Worm (Caenorhabditis elegans) whole organism, late embryonic: ENCODE results near the gene clh-5.

Source experiments
- C08G9.2 ChIP-seq: sonication (generic microtip); optimal IDR thresholded peaks from 2 replicates; lab custom pipeline; 2016; ENCODE audit warnings: mild to moderate bottlenecking, missing genetic modification characterization, moderate library complexity, missing compliant biosample characterization
- F13H6.1 ChIP-seq: sonication (generic microtip); optimal IDR thresholded peaks from 2 replicates; lab custom pipeline; 2016; ENCODE audit warnings: missing genetic modification characterization, missing compliant biosample characterization
- K02D7.2 ChIP-seq: sonication (generic microtip); optimal IDR thresholded peaks from 2 replicates; lab custom pipeline; 2017; ENCODE audit warnings: mild to moderate bottlenecking, missing genetic modification characterization, missing compliant biosample characterization
- K09A11.1 ChIP-seq: sonication (generic microtip); optimal IDR thresholded peaks from 2 replicates; lab custom pipeline; 2017; ENCODE audit warnings: antibody characterized with exemption, mild to moderate bottlenecking, missing genetic modification characterization, missing compliant biosample characterization; ENCODE audit not compliant: insufficient read depth
- T23F11.4 ChIP-seq: fragments of 200-800 bp; sonication (Bioruptor generic); optimal IDR thresholded peaks from 2 replicates; lab custom pipeline; 2018; ENCODE audit warnings: mild to moderate bottlenecking, missing genetic modification characterization, missing compliant biosample characterization
- Y22D7AL.16 ChIP-seq: sonication (generic microtip); optimal IDR thresholded peaks from 2 replicates; lab custom pipeline; 2016; ENCODE audit warnings: missing genetic modification characterization, missing compliant biosample characterization
- ahr-1 ChIP-seq: sonication (generic microtip); optimal IDR thresholded peaks from 2 replicates; lab custom pipeline; 2016; ENCODE audit warnings: missing genetic modification characterization, missing compliant biosample characterization
- ama-1 ChIP-seq: fragments of 150-350 bp; optimal IDR thresholded peaks from 2 replicates; lab custom pipeline; 2014
- ceh-14 ChIP-seq: sonication (generic microtip); optimal IDR thresholded peaks from 2 replicates; lab custom pipeline; 2016; ENCODE audit warnings: missing genotype, missing genetic modification characterization, missing compliant biosample characterization
- ceh-19 ChIP-seq: fragments of 200-800 bp; sonication (Bioruptor generic); optimal IDR thresholded peaks from 2 replicates; lab custom pipeline; 2018; ENCODE audit warnings: mild to moderate bottlenecking, missing genetic modification characterization, missing compliant biosample characterization
- ceh-31 ChIP-seq: sonication (generic microtip); optimal IDR thresholded peaks from 2 replicates; lab custom pipeline; 2016; ENCODE audit warnings: missing genetic modification characterization, missing compliant biosample characterization
- ceh-45 ChIP-seq: fragments of 200-800 bp; sonication (Bioruptor generic); IDR thresholded peaks from 2 replicates; pipeline ENCODE4 v1.3.6; 2022; ENCODE audit warnings: missing genetic modification reagents, missing genetic modification characterization, missing compliant biosample characterization
- ceh-9 ChIP-seq: sonication (generic microtip); optimal IDR thresholded peaks from 2 replicates; lab custom pipeline; 2016; ENCODE audit warnings: mild to moderate bottlenecking, missing genetic modification characterization, inconsistent platforms, missing compliant biosample characterization
- che-1 ChIP-seq: sonication (generic microtip); optimal IDR thresholded peaks from 2 replicates; lab custom pipeline; 2016; ENCODE audit warnings: mild to moderate bottlenecking, missing genetic modification characterization, missing compliant biosample characterization
- dmd-4 ChIP-seq: sonication (generic microtip); optimal IDR thresholded peaks from 2 replicates; lab custom pipeline; 2016; ENCODE audit warnings: borderline replicate concordance, missing genetic modification characterization, missing compliant biosample characterization
- dve-1 ChIP-seq: sonication (generic microtip); optimal IDR thresholded peaks from 2 replicates; lab custom pipeline; 2017; ENCODE audit warnings: antibody characterized with exemption, mild to moderate bottlenecking, missing genetic modification characterization, missing compliant biosample characterization
- elt-2 ChIP-seq: sonication (generic microtip); optimal IDR thresholded peaks from 2 replicates; lab custom pipeline; 2016; ENCODE audit warnings: missing genetic modification reagents, missing genetic modification characterization, missing compliant biosample characterization
- ets-4 ChIP-seq: sonication (generic microtip); optimal IDR thresholded peaks from 2 replicates; lab custom pipeline; 2016; ENCODE audit warnings: missing genetic modification characterization, missing compliant biosample characterization
- fkh-10 ChIP-seq: fragments of 150-350 bp; optimal IDR thresholded peaks from 2 replicates; lab custom pipeline; 2014; ENCODE audit warnings: missing biosample characterization, missing genetic modification reagents, missing genetic modification characterization
- fkh-6 ChIP-seq: sonication (generic microtip); optimal IDR thresholded peaks from 2 replicates; lab custom pipeline; 2016; ENCODE audit warnings: missing genetic modification characterization, missing compliant biosample characterization
- hlh-15 ChIP-seq: sonication (generic microtip); optimal IDR thresholded peaks from 2 replicates; lab custom pipeline; 2016; ENCODE audit warnings: missing genetic modification characterization, missing compliant biosample characterization
- hlh-8 ChIP-seq: sonication (generic microtip); optimal IDR thresholded peaks from 2 replicates; lab custom pipeline; 2016; ENCODE audit warnings: missing genotype, missing genetic modification characterization, missing compliant biosample characterization
- lim-6 ChIP-seq: sonication (generic microtip); optimal IDR thresholded peaks from 2 replicates; lab custom pipeline; 2016; ENCODE audit warnings: missing genetic modification characterization, missing compliant biosample characterization
- mec-3 ChIP-seq: sonication (generic microtip); optimal IDR thresholded peaks from 2 replicates; lab custom pipeline; 2016; ENCODE audit warnings: borderline replicate concordance, missing genetic modification characterization, missing compliant biosample characterization
- nhr-11 ChIP-seq: fragments of 150-350 bp; optimal IDR thresholded peaks from 2 replicates; lab custom pipeline; 2014; ENCODE audit warnings: missing biosample characterization, missing genetic modification characterization
- pax-1 ChIP-seq: fragments of 150-350 bp; optimal IDR thresholded peaks from 2 replicates; lab custom pipeline; 2014; ENCODE audit warnings: missing biosample characterization, missing genetic modification characterization
- pha-2 ChIP-seq: sonication (generic microtip); optimal IDR thresholded peaks from 2 replicates; lab custom pipeline; 2017; ENCODE audit warnings: mild to moderate bottlenecking, missing genetic modification characterization, missing compliant biosample characterization
- pha-4 ChIP-seq: fragments of 150-350 bp; optimal IDR thresholded peaks from 2 replicates; lab custom pipeline; 2018; ENCODE audit warnings: missing biosample characterization, missing genetic modification reagents, missing genetic modification characterization
- pros-1 ChIP-seq: fragments of 150-350 bp; optimal IDR thresholded peaks from 2 replicates; lab custom pipeline; 2014; ENCODE audit warnings: missing biosample characterization, missing genetic modification reagents, missing genetic modification characterization
- ref-2 ChIP-seq: sonication (generic microtip); optimal IDR thresholded peaks from 2 replicates; lab custom pipeline; 2016; ENCODE audit warnings: missing genetic modification characterization, missing compliant biosample characterization
- rnt-1 ChIP-seq: sonication (generic microtip); optimal IDR thresholded peaks from 2 replicates; lab custom pipeline; 2016; ENCODE audit warnings: missing genetic modification characterization, missing compliant biosample characterization
- sox-2 ChIP-seq: fragments of 200-800 bp; sonication (Bioruptor generic); IDR thresholded peaks from 2 replicates; pipeline ENCODE4 v1.3.6; 2022; ENCODE audit warnings: missing genetic modification reagents, missing genetic modification characterization, missing compliant biosample characterization
- sox-4 ChIP-seq: sonication (generic microtip); optimal IDR thresholded peaks from 2 replicates; lab custom pipeline; 2017; ENCODE audit warnings: mild to moderate bottlenecking, missing genetic modification characterization, inconsistent platforms, missing compliant biosample characterization
- syd-9 ChIP-seq: sonication (generic microtip); optimal IDR thresholded peaks from 2 replicates; lab custom pipeline; 2016; ENCODE audit warnings: mild to moderate bottlenecking, missing genetic modification characterization, moderate library complexity, missing compliant biosample characterization
- tbx-7 ChIP-seq: sonication (generic microtip); optimal IDR thresholded peaks from 2 replicates; lab custom pipeline; 2016; ENCODE audit warnings: missing genotype, missing genetic modification characterization, missing compliant biosample characterization
- ttx-3 ChIP-seq: sonication (generic microtip); optimal IDR thresholded peaks from 2 replicates; lab custom pipeline; 2016; ENCODE audit warnings: missing genetic modification reagents, missing genetic modification characterization, missing compliant biosample characterization
- unc-3 ChIP-seq, 2 experiments: fragments of 200-800 bp in 1 of 2; sonication (Bioruptor generic) in 1 of 2; sonication (generic microtip) in 1 of 2; conservative IDR thresholded peaks in 1 of 2; optimal IDR thresholded peaks in 1 of 2; 2 replicates each; pipeline versions ENCODE4 v1.3.6 to Lab custom; 2016 to 2022; ENCODE audit warnings: missing compliant biosample characterization in 2 of 2, missing genetic modification characterization in 2 of 2, missing genetic modification reagents in 1 of 2
- unc-42 ChIP-seq: sonication (generic microtip); optimal IDR thresholded peaks from 2 replicates; lab custom pipeline; 2016; ENCODE audit warnings: missing genotype, missing genetic modification characterization, missing compliant biosample characterization
- unc-55 ChIP-seq: sonication (generic microtip); optimal IDR thresholded peaks from 2 replicates; lab custom pipeline; 2017; ENCODE audit warnings: missing biosample characterization, missing genetic modification reagents, missing genetic modification characterization
- unc-86 ChIP-seq: sonication (generic microtip); optimal IDR thresholded peaks from 2 replicates; lab custom pipeline; 2016; ENCODE audit warnings: missing genetic modification characterization, missing compliant biosample characterization
- zip-5 ChIP-seq: sonication (generic microtip); optimal IDR thresholded peaks from 2 replicates; lab custom pipeline; 2016; ENCODE audit warnings: missing genetic modification characterization, missing compliant biosample characterization
- ztf-16 ChIP-seq: sonication (generic microtip); optimal IDR thresholded peaks from 2 replicates; lab custom pipeline; 2017; ENCODE audit warnings: missing genetic modification characterization, missing compliant biosample characterization

clh-5 gene

ce11 chrII:9098505-9098904 lies at the start of gene clh-5:
Gene clh-5 (minus strand): TSS chrII:9098605.
- TF ChIP-seq T23F11.4 = no peak
- TF ChIP-seq K02D7.2 = no peak
- TF ChIP-seq unc-3 (GFP tag; conservative IDR thresholded peaks at IDR 0.05; lab: Robert Waterston, UW) = no peak
- TF ChIP-seq unc-3 (tag; optimal IDR thresholded peaks at IDR 0.05; lab: Kevin White, UChicago) = no peak
- no peak for TF ChIP-seq mec-3 (tag; lab: Kevin White, UChicago)
- no peak for TF ChIP-seq syd-9 (tag; lab: Kevin White, UChicago)
- TF ChIP-seq ets-4 (tag; lab: Kevin White, UChicago) = no peak
- TF ChIP-seq unc-42 (tag; lab: Kevin White, UChicago) = no peak
- no peak for TF ChIP-seq ceh-31 (tag; lab: Kevin White, UChicago)
- no peak for TF ChIP-seq F13H6.1 (tag; lab: Kevin White, UChicago)
- no peak for TF ChIP-seq sox-2 (GFP tag; lab: Robert Waterston, UW)
- TF ChIP-seq tbx-7 (tag; lab: Kevin White, UChicago) = no peak
- TF ChIP-seq elt-2 = no peak
- no peak for TF ChIP-seq ahr-1 (tag; lab: Kevin White, UChicago)
- TF ChIP-seq ceh-19 = no peak
- TF ChIP-seq ref-2 (tag; lab: Kevin White, UChicago) = no peak
- TF ChIP-seq rnt-1 (tag; lab: Kevin White, UChicago) = no peak
- no peak for TF ChIP-seq ceh-9 (tag; lab: Kevin White, UChicago)
- no peak for TF ChIP-seq fkh-10 (GFP tag; lab: Kevin White, UChicago)
- no peak for TF ChIP-seq ama-1 (lab: Kevin White, UChicago)

ce11 chrII:9148079-9148478 lies 49.7 kb upstream of the clh-5 start:
- TF ChIP-seq nhr-11 (tag; lab: Kevin White, UChicago) = no peak

- TF ChIP-seq ceh-45 (GFP tag; lab: Robert Waterston, UW) (no peak), zip-5 (tag; lab: Kevin White, UChicago) (no peak), ttx-3 (tag; lab: Kevin White, UChicago) (no peak), pros-1 (tag; lab: Kevin White, UChicago) (no peak), ztf-16 (tag; lab: Kevin White, UChicago) (no peak), dmd-4 (tag; lab: Kevin White, UChicago) (no peak), dve-1 (tag; lab: Kevin White, UChicago) (no peak), ceh-14 (no peak), fkh-10 (GFP tag; lab: Kevin White, UChicago) (no peak), fkh-6 (tag; lab: Kevin White, UChicago) (no peak), Y22D7AL.16 (tag; lab: Kevin White, UChicago) (no peak), unc-86 (tag; lab: Kevin White, UChicago) (no peak), sox-4 (tag; lab: Kevin White, UChicago) (no peak), ahr-1 (tag; lab: Kevin White, UChicago) (no peak), rnt-1 (tag; lab: Kevin White, UChicago) (no peak), unc-55 (no peak), mec-3 (tag; lab: Kevin White, UChicago) (no peak), unc-3 (GFP tag; conservative IDR thresholded peaks at IDR 0.05; lab: Robert Waterston, UW) (no peak), unc-3 (tag; optimal IDR thresholded peaks at IDR 0.05; lab: Kevin White, UChicago) (no peak), elt-2 (no peak)
Observed at ce11 chrII:9145961-9146360, 47.6 kb upstream of the clh-5 start, which contains the start of gene W07A12.4. Gene W07A12.4 (plus strand): TSS chrII:9146261.

- no peak for TF ChIP-seq hlh-8 (tag; lab: Kevin White, UChicago)
- TF ChIP-seq ceh-19 = no peak
- no peak for TF ChIP-seq unc-86 (tag; lab: Kevin White, UChicago)
- no peak for TF ChIP-seq pha-4 (tag; lab: Kevin White, UChicago)
- TF ChIP-seq ets-4 (tag; lab: Kevin White, UChicago) = no peak
- no peak for TF ChIP-seq ceh-9 (tag; lab: Kevin White, UChicago)
- TF ChIP-seq C08G9.2 (tag; lab: Kevin White, UChicago) = no peak
- TF ChIP-seq ama-1 (lab: Kevin White, UChicago) = no peak
- TF ChIP-seq pha-2 (tag; lab: Kevin White, UChicago) = no peak
- no peak for TF ChIP-seq ceh-31 (tag; lab: Kevin White, UChicago)
- TF ChIP-seq ztf-16 (tag; lab: Kevin White, UChicago) = no peak
- TF ChIP-seq ceh-45 (GFP tag; lab: Robert Waterston, UW) = no peak
- no peak for TF ChIP-seq T23F11.4
- TF ChIP-seq unc-3 (GFP tag; conservative IDR thresholded peaks at IDR 0.05; lab: Robert Waterston, UW) = no peak
- no peak for TF ChIP-seq unc-3 (tag; optimal IDR thresholded peaks at IDR 0.05; lab: Kevin White, UChicago)
- no peak for TF ChIP-seq fkh-6 (tag; lab: Kevin White, UChicago)
- no peak for TF ChIP-seq lim-6 (tag; lab: Kevin White, UChicago)
- no peak for TF ChIP-seq hlh-15 (tag; lab: Kevin White, UChicago)
- TF ChIP-seq che-1 (tag; lab: Kevin White, UChicago) = no peak
- TF ChIP-seq K09A11.1 (tag; lab: Kevin White, UChicago) = no peak
- TF ChIP-seq pax-1 = no peak
- TF ChIP-seq, all 69 proteins: peak for 0
Observed at ce11 chrII:9144366-9144765, 46.0 kb upstream of the clh-5 start.
